Worm (Caenorhabditis elegans) whole organism, mixed stage, embryonic: Measurements from ENCODE around the gene nmur-3.

ENCODE experiments used
- M03D4.4 ChIP-seq: sonication (generic microtip); optimal IDR thresholded peaks from 2 replicates; lab custom pipeline; 2017; ENCODE audit warnings: mild to moderate bottlenecking, missing genetic modification characterization, missing compliant biosample characterization
- blmp-1 ChIP-seq: fragments of 150-350 bp; optimal IDR thresholded peaks from 2 replicates; lab custom pipeline; 2014; ENCODE audit warnings: missing biosample characterization, missing genetic modification characterization
- ceh-39 ChIP-seq: fragments of 150-350 bp; optimal IDR thresholded peaks from 2 replicates; lab custom pipeline; 2014; ENCODE audit warnings: missing biosample characterization, missing genetic modification characterization
- ceh-43 ChIP-seq: fragments of 200-800 bp; sonication (Bioruptor generic); optimal IDR thresholded peaks from 2 replicates; lab custom pipeline; 2018; ENCODE audit warnings: mild to moderate bottlenecking, missing genetic modification characterization, moderate library complexity, missing compliant biosample characterization
- ceh-83 ChIP-seq: fragments of 200-800 bp; sonication (Bioruptor generic); optimal IDR thresholded peaks from 2 replicates; lab custom pipeline; 2018; ENCODE audit warnings: mild to moderate bottlenecking, missing genetic modification characterization, missing compliant biosample characterization
- ces-1 ChIP-seq: fragments of 150-350 bp; optimal IDR thresholded peaks from 2 replicates; lab custom pipeline; 2014; ENCODE audit warnings: missing biosample characterization, missing genetic modification reagents, missing genetic modification characterization
- cnd-1 ChIP-seq: fragments of 200-800 bp; sonication (Bioruptor generic); optimal IDR thresholded peaks from 2 replicates; lab custom pipeline; 2018; ENCODE audit warnings: mild to moderate bottlenecking, missing genetic modification characterization, missing compliant biosample characterization
- drap-1 ChIP-seq: fragments of 200-800 bp; sonication (Bioruptor generic); optimal IDR thresholded peaks from 3 replicates; lab custom pipeline; 2018; ENCODE audit warnings: mild to moderate bottlenecking, missing genetic modification characterization, missing compliant biosample characterization
- elt-1 ChIP-seq: sonication (generic microtip); optimal IDR thresholded peaks from 2 replicates; lab custom pipeline; 2017; ENCODE audit warnings: missing genetic modification characterization, mild to moderate bottlenecking, missing compliant biosample characterization, antibody characterized with exemption, moderate library complexity, borderline replicate concordance; ENCODE audit not compliant: insufficient read depth
- elt-3 ChIP-seq: fragments of 150-350 bp; optimal IDR thresholded peaks from 2 replicates; lab custom pipeline; 2014; ENCODE audit warnings: missing biosample characterization, missing genetic modification characterization
- flh-1 ChIP-seq: fragments of 200-800 bp; sonication (Bioruptor generic); optimal IDR thresholded peaks from 2 replicates; lab custom pipeline; 2018; ENCODE audit warnings: mild to moderate bottlenecking, missing genetic modification characterization, moderate library complexity, missing compliant biosample characterization
- hlh-1 ChIP-seq: fragments of 150-350 bp; optimal IDR thresholded peaks from 2 replicates; lab custom pipeline; 2014; ENCODE audit warnings: missing biosample characterization, missing genetic modification reagents, missing genetic modification characterization
- lin-13 ChIP-seq: fragments of 150-350 bp; optimal IDR thresholded peaks from 2 replicates; lab custom pipeline; 2014; ENCODE audit warnings: missing biosample characterization, missing genetic modification characterization
- lsy-2 ChIP-seq: fragments of 150-350 bp; optimal IDR thresholded peaks from 2 replicates; lab custom pipeline; 2014; ENCODE audit warnings: missing biosample characterization, missing genetic modification characterization
- mep-1 ChIP-seq: fragments of 150-350 bp; optimal IDR thresholded peaks from 2 replicates; lab custom pipeline; 2017; ENCODE audit warnings: missing biosample characterization, missing genetic modification reagents, missing genetic modification characterization, inconsistent platforms
- mls-2 ChIP-seq: sonication (generic microtip); optimal IDR thresholded peaks from 2 replicates; lab custom pipeline; 2016; ENCODE audit warnings: mild to moderate bottlenecking, missing genetic modification characterization, moderate library complexity, missing compliant biosample characterization
- nhr-12 ChIP-seq: fragments of 150-350 bp; optimal IDR thresholded peaks from 2 replicates; lab custom pipeline; 2014; ENCODE audit warnings: missing biosample characterization, missing genetic modification characterization
- nhr-2 ChIP-seq: fragments of 150-350 bp; optimal IDR thresholded peaks from 2 replicates; lab custom pipeline; 2014; ENCODE audit warnings: missing biosample characterization, missing genetic modification characterization
- nhr-237 ChIP-seq: fragments of 150-350 bp; optimal IDR thresholded peaks from 2 replicates; lab custom pipeline; 2014; ENCODE audit warnings: missing biosample characterization, missing genetic modification characterization
- nhr-28 ChIP-seq: fragments of 150-350 bp; optimal IDR thresholded peaks from 2 replicates; lab custom pipeline; 2014; ENCODE audit warnings: missing biosample characterization, missing genetic modification characterization
- nhr-76 ChIP-seq: sonication (generic microtip); optimal IDR thresholded peaks from 2 replicates; lab custom pipeline; 2017; ENCODE audit warnings: missing biosample characterization, missing genetic modification characterization
- pha-4 ChIP-seq: fragments of 150-350 bp; optimal IDR thresholded peaks from 2 replicates; lab custom pipeline; 2018; ENCODE audit warnings: missing biosample characterization, missing genetic modification reagents, missing genetic modification characterization
- sem-2 ChIP-seq: fragments of 200-800 bp; sonication (Bioruptor generic); optimal IDR thresholded peaks from 2 replicates; lab custom pipeline; 2018; ENCODE audit warnings: mild to moderate bottlenecking, missing genetic modification characterization, missing compliant biosample characterization
- snpc-4 ChIP-seq: fragments of 150-350 bp; optimal IDR thresholded peaks from 2 replicates; lab custom pipeline; 2014; ENCODE audit warnings: missing biosample characterization, missing genetic modification characterization
- sptf-1 ChIP-seq: sonication (generic microtip); optimal IDR thresholded peaks from 2 replicates; lab custom pipeline; 2017; ENCODE audit warnings: mild to moderate bottlenecking, missing genetic modification characterization, moderate library complexity, missing compliant biosample characterization
- tbx-8 ChIP-seq: fragments of 200-800 bp; sonication (Bioruptor generic); optimal IDR thresholded peaks from 2 replicates; lab custom pipeline; 2018; ENCODE audit warnings: mild to moderate bottlenecking, missing genetic modification characterization, moderate library complexity, missing compliant biosample characterization
- unc-39 ChIP-seq: fragments of 150-350 bp; optimal IDR thresholded peaks from 2 replicates; lab custom pipeline; 2014; ENCODE audit warnings: missing biosample characterization, missing genetic modification characterization
- zip-8 ChIP-seq: fragments of 150-350 bp; optimal IDR thresholded peaks from 2 replicates; lab custom pipeline; 2014; ENCODE audit warnings: missing biosample characterization, missing genetic modification characterization
- ztf-11 ChIP-seq: fragments of 150-350 bp; optimal IDR thresholded peaks from 2 replicates; lab custom pipeline; 2014; ENCODE audit warnings: missing biosample characterization, missing genetic modification characterization

Gene nmur-3

DNA sequence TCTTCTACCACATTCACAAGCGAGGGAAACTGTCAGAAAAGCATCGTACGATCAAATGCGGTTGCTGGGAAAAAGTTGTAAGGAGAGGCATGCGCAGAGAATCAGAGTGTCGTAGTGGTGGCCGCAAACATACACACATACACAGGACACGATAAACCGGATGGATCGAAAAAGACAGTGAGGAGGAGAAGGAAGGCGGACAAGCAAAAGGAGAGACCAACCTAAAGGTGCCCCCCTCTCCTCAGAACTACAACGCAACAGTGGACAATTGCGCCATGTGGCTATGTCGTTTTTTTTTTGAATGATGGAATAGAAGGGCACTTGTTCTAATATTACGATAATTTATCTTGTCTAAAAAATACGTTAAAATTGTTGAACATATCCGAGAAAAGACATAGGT is 32.2 kb downstream of the nmur-3 start:
- TF ChIP-seq cnd-1 (tag; lab: Kevin White, UChicago) (peak; percentile 15), lin-13 (tag; lab: Kevin White, UChicago) (no peak), ceh-83 (GFP tag; lab: Kevin White, UChicago) (no peak), zip-8 (tag; lab: Kevin White, UChicago) (peak; percentile 14), pha-4 (no peak), nhr-237 (tag; lab: Kevin White, UChicago) (no peak)

DNA sequence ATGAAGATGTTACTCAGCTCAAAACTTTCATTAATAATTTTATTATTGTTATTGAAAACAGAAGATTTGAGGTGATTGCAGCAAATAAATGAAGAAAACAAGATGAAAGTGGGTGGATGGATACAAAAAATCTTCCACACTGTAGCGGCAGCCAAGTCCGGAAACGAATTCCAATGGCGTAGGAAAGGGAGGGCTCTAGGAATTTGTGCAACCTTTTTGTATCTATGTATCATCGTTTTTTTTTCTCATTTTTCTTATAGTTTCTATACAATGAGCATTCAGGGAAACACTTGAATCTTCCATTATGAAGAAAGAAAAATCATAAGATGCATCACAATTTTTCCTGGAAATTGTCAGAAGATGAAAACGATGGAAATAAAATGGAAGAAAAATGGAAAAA is 34.2 kb downstream of the nmur-3 start:
- no peak for TF ChIP-seq nhr-28 (tag; lab: Kevin White, UChicago)
- no peak for TF ChIP-seq elt-3
- TF ChIP-seq elt-1 = no peak
- no peak for TF ChIP-seq mep-1

DNA sequence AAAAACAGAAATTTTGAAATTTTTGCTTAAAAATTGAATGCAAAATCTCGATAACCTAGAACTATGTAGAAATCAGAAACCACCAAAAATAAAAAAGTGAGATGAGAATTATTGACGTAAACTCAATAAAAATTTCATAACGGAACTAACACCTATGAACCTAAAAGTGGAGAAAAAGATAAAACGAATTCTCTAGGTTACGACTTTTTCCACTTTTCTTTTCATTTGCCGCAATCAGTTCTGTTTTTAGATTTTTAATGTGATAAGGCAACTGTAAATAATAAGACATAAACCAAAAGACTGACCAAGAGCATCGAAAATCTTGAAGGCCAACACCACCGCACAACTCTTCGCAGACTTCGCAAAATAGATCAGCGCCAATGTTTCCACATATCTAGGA is 35.7 kb downstream of the nmur-3 start:
- TF ChIP-seq M03D4.4 (tag; lab: Kevin White, UChicago) (no peak), snpc-4 (tag; lab: Kevin White, UChicago) (no peak), cnd-1 (tag; lab: Kevin White, UChicago) (no peak), tbx-8 (GFP tag; lab: Kevin White, UChicago) (no peak), flh-1 (GFP tag; lab: Kevin White, UChicago) (no peak), ces-1 (GFP tag; lab: Kevin White, UChicago) (no peak)

DNA sequence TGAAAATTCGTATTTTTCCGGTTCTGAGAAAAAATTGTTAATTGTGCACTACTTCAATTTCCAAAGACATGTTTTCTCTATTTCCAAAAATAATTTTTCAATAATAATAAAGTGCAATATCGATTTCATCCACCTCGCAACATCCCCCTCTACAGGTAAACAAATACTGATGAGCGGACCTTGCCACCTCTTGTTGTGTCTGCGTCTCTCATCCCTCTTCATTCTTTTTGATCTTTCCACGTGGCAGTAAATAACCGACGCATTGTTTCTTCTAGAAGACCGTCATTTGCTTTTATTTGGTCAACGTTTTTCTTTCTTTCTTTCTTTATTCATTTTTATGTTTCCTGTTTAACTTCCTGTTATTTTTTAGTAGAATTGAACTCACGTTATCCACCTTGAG is 36.9 kb downstream of the nmur-3 start:
- TF ChIP-seq nhr-76 (tag; lab: Kevin White, UChicago) (no peak), ceh-39 (tag; lab: Kevin White, UChicago) (peak; percentile 39), sem-2 (GFP tag; lab: Kevin White, UChicago) (no peak), nhr-2 (tag; lab: Kevin White, UChicago) (peak; percentile 26), pha-4 (peak; percentile 1)

DNA sequence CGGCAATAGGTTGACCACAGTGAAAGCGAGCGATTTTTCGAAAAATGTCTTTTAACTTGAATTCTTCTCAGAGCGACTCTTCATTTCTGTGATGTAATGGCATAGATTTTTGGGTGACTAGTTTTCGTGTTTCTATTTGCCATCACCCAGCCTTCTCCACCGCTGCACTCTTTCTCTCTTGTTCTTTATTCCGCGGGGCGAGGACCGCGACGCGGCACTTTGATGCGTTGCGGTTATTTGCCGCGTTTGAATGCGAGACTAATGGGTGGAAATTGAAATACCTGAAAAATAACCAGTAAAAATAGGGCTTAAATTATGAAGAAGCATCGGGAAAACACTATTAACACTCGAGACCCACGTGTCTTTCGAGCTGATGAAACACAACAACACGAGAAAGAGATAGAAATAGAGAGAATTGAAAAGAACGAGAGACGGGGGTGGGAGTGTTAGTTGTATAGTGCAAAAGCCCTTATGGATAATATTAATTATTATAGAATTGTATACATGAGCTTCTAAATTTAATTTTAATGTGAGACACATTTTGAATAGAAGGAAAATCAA is 37.9 kb downstream of the nmur-3 start, which contains the start of gene dgk-2:
dgk-2 (minus strand) TSS at position 281 of the 561 bp plus-strand sequence.
- no peak for TF ChIP-seq hlh-1 (tag; lab: Kevin White, UChicago)
- TF ChIP-seq ceh-43 = no peak
- no peak for TF ChIP-seq blmp-1 (tag; lab: Kevin White, UChicago)
- TF ChIP-seq flh-1 (GFP tag; lab: Kevin White, UChicago) = no peak
- no peak for TF ChIP-seq snpc-4 (tag; lab: Kevin White, UChicago)
- no peak for TF ChIP-seq sem-2 (GFP tag; lab: Kevin White, UChicago)
- no peak for TF ChIP-seq unc-39
- no peak for TF ChIP-seq M03D4.4 (tag; lab: Kevin White, UChicago)
- TF ChIP-seq mep-1 = no peak
- no peak for TF ChIP-seq nhr-237 (tag; lab: Kevin White, UChicago)
- no peak for TF ChIP-seq ceh-83 (GFP tag; lab: Kevin White, UChicago)
- peak; percentile 9 for TF ChIP-seq mls-2 (tag; lab: Kevin White, UChicago)
- TF ChIP-seq drap-1 (GFP tag; lab: Kevin White, UChicago) = no peak
- TF ChIP-seq lsy-2 = no peak
- TF ChIP-seq cnd-1 (tag; lab: Kevin White, UChicago) = no peak
- TF ChIP-seq sptf-1 (tag; lab: Kevin White, UChicago) = peak; percentile 41
- TF ChIP-seq ztf-11 = no peak
- TF ChIP-seq ces-1 (GFP tag; lab: Kevin White, UChicago) = peak; percentile 70
- TF ChIP-seq, all 35 proteins: peak for 3

DNA sequence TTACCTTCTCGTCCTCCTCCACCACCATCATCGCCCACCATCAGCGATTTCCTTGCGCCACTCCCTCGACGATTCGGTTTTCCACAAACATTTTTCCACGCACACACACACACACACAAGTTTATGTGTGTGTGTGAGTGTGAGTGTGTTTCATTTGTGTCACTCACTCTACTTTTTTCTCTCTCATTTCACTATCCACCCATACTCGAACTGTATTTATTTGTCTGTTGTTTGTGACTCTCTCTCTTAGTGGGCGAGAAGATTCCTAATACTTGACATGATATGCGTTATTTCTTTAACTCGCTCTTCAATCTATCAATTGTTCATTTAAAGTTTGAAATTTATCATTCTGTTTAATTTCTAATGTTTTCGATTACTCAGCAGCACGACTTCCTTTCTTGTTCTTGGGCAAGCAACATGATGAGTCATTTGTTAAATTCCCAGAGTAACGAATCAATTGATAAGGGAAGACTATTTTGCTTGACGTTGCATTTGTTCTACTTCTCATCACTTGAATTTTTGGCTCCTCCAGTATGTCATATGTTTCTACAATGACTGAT is 40.9 kb downstream of the nmur-3 start:
- TF ChIP-seq ceh-39 (tag; lab: Kevin White, UChicago) (no peak), cnd-1 (tag; lab: Kevin White, UChicago) (no peak), elt-3 (no peak), mls-2 (tag; lab: Kevin White, UChicago) (no peak), M03D4.4 (tag; lab: Kevin White, UChicago) (no peak), ceh-43 (no peak), snpc-4 (tag; lab: Kevin White, UChicago) (no peak), nhr-12 (tag; lab: Kevin White, UChicago) (no peak), lin-13 (tag; lab: Kevin White, UChicago) (no peak), ztf-11 (no peak), blmp-1 (tag; lab: Kevin White, UChicago) (no peak), ceh-83 (GFP tag; lab: Kevin White, UChicago) (no peak), hlh-1 (tag; lab: Kevin White, UChicago) (no peak), zip-8 (tag; lab: Kevin White, UChicago) (no peak), mep-1 (no peak)
